Fruit fly (Drosophila melanogaster): ENCODE measurements around the gene CG33286.

dm6 chr3L:20944180-20944579 lies 30.3 kb downstream of the CG33286 start:
- TF ChIP-seq foxo (GFP tag; optimal IDR thresholded peaks at IDR 0.05) (no peak), Dif (GFP tag; optimal IDR thresholded peaks at IDR 0.05; ENCODE audit: partially characterized antibody) (no peak), br (GFP tag; optimal IDR thresholded peaks at IDR 0.05) (no peak), psq (GFP tag; optimal IDR thresholded peaks at IDR 0.05) (no peak), Myc (optimal IDR thresholded peaks at IDR 0.05) (no peak), woc (GFP tag; optimal IDR thresholded peaks at IDR 0.05) (no peak), Dfd (GFP tag; optimal IDR thresholded peaks at IDR 0.05) (no peak), sage (GFP tag; optimal IDR thresholded peaks at IDR 0.05) (no peak), dl (GFP tag; optimal IDR thresholded peaks at IDR 0.05; ENCODE audit: insufficient read depth in 1 of 2, partially characterized antibody in 2 of 2) (no peak), usp (GFP tag; optimal IDR thresholded peaks at IDR 0.05) (no peak)

All from whole organism, wandering third instar larva.